Fruit fly (Drosophila melanogaster) whole organism, wandering third instar larva: ENCODE data around the gene CG43362.
A peak's percentile ranks its signal among the peaks of the same experiment; 100 is the strongest.

ENCODE experiments used
- CG32264 ChIP-seq: fragments of 200-800 bp; sonication (Bioruptor generic); optimal IDR thresholded peaks from 2 replicates; lab custom pipeline; 2016; ENCODE audit warnings: missing biosample characterization, missing genetic modification characterization
- CG9705 ChIP-seq: fragments of 200-800 bp; sonication (Bioruptor generic); optimal IDR thresholded peaks from 2 replicates; lab custom pipeline; 2018; ENCODE audit warnings: missing biosample characterization, mild to moderate bottlenecking, missing genetic modification characterization
- CrebA ChIP-seq: fragments of 200-800 bp; sonication (Bioruptor generic); optimal IDR thresholded peaks from 2 replicates; lab custom pipeline; 2016; ENCODE audit warnings: missing biosample characterization, mild to moderate bottlenecking, missing genetic modification characterization, borderline replicate concordance
- Dfd ChIP-seq: fragments of >200 bp; optimal IDR thresholded peaks from 2 replicates; lab custom pipeline; 2017; ENCODE audit warnings: missing biosample characterization, missing genetic modification characterization
- HLH106 ChIP-seq: fragments of 200-800 bp; optimal IDR thresholded peaks from 3 replicates; lab custom pipeline; 2019; ENCODE audit warnings: missing biosample characterization, mild to moderate bottlenecking, missing genetic modification characterization, moderate library complexity
- Hr83 ChIP-seq: fragments of 200-300 bp; sonication (Bioruptor generic); optimal IDR thresholded peaks from 2 replicates; lab custom pipeline; 2016; ENCODE audit warnings: missing biosample characterization, mild to moderate bottlenecking, missing genetic modification characterization, moderate library complexity; ENCODE audit not compliant: poor library complexity, severe bottlenecking
- Jra ChIP-seq: sonication (Bioruptor generic); optimal IDR thresholded peaks from 2 replicates; lab custom pipeline; 2016; ENCODE audit warnings: missing biosample characterization, missing genetic modification characterization
- Myc ChIP-seq: fragments of >200 bp; optimal IDR thresholded peaks from 2 replicates; lab custom pipeline; 2017
- N ChIP-seq: fragments of >200 bp; optimal IDR thresholded peaks from 2 replicates; lab custom pipeline; 2018; ENCODE audit warnings: missing biosample characterization, missing external identifiers, missing genetic modification characterization
- OdsH ChIP-seq: fragments of 200-800 bp; sonication (Bioruptor generic); optimal IDR thresholded peaks from 2 replicates; lab custom pipeline; 2016; ENCODE audit warnings: missing biosample characterization, mild to moderate bottlenecking, missing genetic modification characterization
- br ChIP-seq: fragments of 200-800 bp; sonication (Bioruptor generic); optimal IDR thresholded peaks from 2 replicates; lab custom pipeline; 2016; ENCODE audit warnings: missing biosample characterization, missing genetic modification characterization
- brk ChIP-seq: fragments of 200-800 bp; sonication (Bioruptor generic); optimal IDR thresholded peaks from 2 replicates; lab custom pipeline; 2016; ENCODE audit warnings: missing biosample characterization, mild to moderate bottlenecking, missing genetic modification characterization
- dl ChIP-seq, 2 experiments: fragments of 175-275, 200-275 bp in 1 of 2; fragments of 200-275 bp in 1 of 2; sonication (Bioruptor generic); optimal IDR thresholded peaks; lab custom pipeline; 2018; ENCODE audit warnings: mild to moderate bottlenecking in 2 of 2, missing biosample characterization in 2 of 2, missing genetic modification characterization in 2 of 2, moderate library complexity in 2 of 2; ENCODE audit not compliant: partially characterized antibody in 2 of 2, insufficient read depth in 1 of 2
- dmrt93B ChIP-seq: fragments of 200-800 bp; sonication (Bioruptor generic); optimal IDR thresholded peaks from 2 replicates; lab custom pipeline; 2018; ENCODE audit warnings: missing biosample characterization, mild to moderate bottlenecking, missing genetic modification characterization
- dsf ChIP-seq: sonication (Bioruptor generic); optimal IDR thresholded peaks from 2 replicates; lab custom pipeline; 2016; ENCODE audit warnings: missing biosample characterization, missing genetic modification characterization, borderline replicate concordance
- ey ChIP-seq: fragments of 200-800 bp; sonication (Bioruptor generic); optimal IDR thresholded peaks from 2 replicates; lab custom pipeline; 2016; ENCODE audit warnings: missing biosample characterization, missing genetic modification characterization
- foxo ChIP-seq, 2 experiments: fragments of 200-800 bp; sonication (Bioruptor generic); optimal IDR thresholded peaks; 2 replicates in 1 of 2; 3 replicates in 1 of 2; lab custom pipeline; 2016 to 2017; ENCODE audit warnings: missing biosample characterization in 2 of 2, missing genetic modification characterization in 2 of 2
- fru ChIP-seq: fragments of 200-800 bp; sonication (Bioruptor generic); optimal IDR thresholded peaks from 3 replicates; lab custom pipeline; 2016; ENCODE audit warnings: missing biosample characterization, mild to moderate bottlenecking, missing genetic modification characterization
- h ChIP-seq: fragments of 200-800 bp; sonication (Bioruptor generic); optimal IDR thresholded peaks from 3 replicates; lab custom pipeline; 2016; ENCODE audit warnings: missing biosample characterization, mild to moderate bottlenecking, missing genetic modification characterization
- jim ChIP-seq: fragments of 175-275, 200-325 bp; sonication (Bioruptor generic); optimal IDR thresholded peaks from 2 replicates; lab custom pipeline; 2016; ENCODE audit warnings: missing biosample characterization, mild to moderate bottlenecking, missing genetic modification characterization
- lola ChIP-seq: fragments of >200 bp; optimal IDR thresholded peaks from 2 replicates; lab custom pipeline; 2017; ENCODE audit warnings: missing biosample characterization, missing genetic modification characterization
- pan ChIP-seq: fragments of >200 bp; optimal IDR thresholded peaks from 2 replicates; lab custom pipeline; 2017
- psq ChIP-seq: fragments of 200-800 bp; sonication (Bioruptor generic); optimal IDR thresholded peaks from 3 replicates; lab custom pipeline; 2017; ENCODE audit warnings: missing biosample characterization, mild to moderate bottlenecking, missing genetic modification characterization, moderate library complexity
- rgr ChIP-seq: fragments of 200-800 bp; sonication (Bioruptor generic); optimal IDR thresholded peaks from 3 replicates; lab custom pipeline; 2016; ENCODE audit warnings: missing biosample characterization, mild to moderate bottlenecking, missing genetic modification characterization
- woc ChIP-seq: sonication (Bioruptor generic); optimal IDR thresholded peaks from 2 replicates; lab custom pipeline; 2016; ENCODE audit warnings: missing biosample characterization, mild to moderate bottlenecking, missing genetic modification characterization

The CG43362 gene

DNA sequence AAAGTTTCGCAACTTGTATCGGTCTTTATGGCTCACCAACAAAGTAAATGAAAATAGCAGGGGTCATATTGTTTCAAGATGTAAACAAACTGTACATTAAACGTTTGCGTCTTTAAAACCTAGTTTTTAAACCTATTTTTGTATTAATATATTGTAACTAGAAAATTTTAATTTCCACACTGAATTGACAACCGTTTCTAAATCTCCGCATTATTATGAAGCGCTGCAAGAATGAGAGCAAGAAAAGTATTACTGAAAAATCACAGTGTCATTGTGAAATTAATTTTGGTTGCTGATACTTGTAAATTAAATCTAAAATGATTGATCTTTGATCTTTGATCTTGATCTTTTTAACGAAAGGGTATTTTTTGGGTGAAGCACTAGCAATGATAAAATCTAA, at the start of gene CG43362:
Gene CG43362 (minus strand): TSS at position 101 of the 400 bp plus-strand sequence.
- TF ChIP-seq jim (GFP tag; lab: Kevin White, UChicago) (no peak), rgr (GFP tag; lab: Kevin White, UChicago) (no peak), CrebA (no peak), dl (GFP tag; optimal IDR thresholded peaks at IDR 0.05; lab: Kevin White, UChicago; ENCODE audit: insufficient read depth in 1 of 2, partially characterized antibody in 2 of 2) (no peak)

DNA sequence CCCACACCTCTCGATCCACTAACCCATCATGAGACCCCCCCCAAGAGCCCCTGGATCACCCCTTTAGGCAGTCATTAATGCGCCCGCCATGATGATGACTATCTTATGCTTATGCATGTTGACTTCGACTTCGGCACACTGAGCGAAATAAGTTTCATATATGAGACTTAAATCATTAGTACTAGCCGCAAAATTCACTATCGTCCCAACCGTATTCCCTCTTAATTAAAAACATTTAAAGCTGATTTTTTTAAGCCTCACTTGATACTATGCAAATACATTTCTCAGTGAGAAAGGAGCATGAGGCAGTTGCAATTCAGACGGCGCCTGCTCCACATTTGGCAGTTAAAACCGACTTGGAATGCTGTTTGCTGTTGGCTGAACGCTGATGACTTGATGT, 49.7 kb upstream of the CG43362 start:
- TF ChIP-seq foxo (GFP tag; optimal IDR thresholded peaks at IDR 0.05; lab: Kevin White, UChicago) (peak in 1 of 2 experiments; percentile 40), fru (GFP tag; lab: Kevin White, UChicago) (no peak), br (GFP tag; lab: Kevin White, UChicago) (peak; percentile 20), HLH106 (tag; lab: Kevin White, UChicago) (peak; percentile 14), rgr (GFP tag; lab: Kevin White, UChicago) (no peak)

DNA sequence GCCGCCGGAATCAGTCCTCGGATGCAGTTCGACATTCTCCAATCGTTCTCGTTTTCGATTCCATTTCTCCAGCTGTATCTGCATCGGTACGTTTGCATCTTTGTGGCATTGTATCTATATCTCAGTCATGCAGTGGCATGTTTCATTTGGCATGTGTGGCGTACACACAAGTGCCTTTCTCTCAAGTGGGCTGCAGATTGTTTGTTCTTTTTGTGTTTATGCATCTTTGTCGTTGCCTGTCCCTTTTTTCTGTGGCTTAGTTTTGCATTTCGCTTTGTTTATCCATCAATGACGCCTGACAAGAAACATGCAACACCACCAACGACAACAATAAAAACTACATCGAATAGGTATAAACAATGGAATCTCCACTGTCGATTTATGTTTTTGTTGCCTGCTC, 45.3 kb upstream of the CG43362 start:
- no peak for TF ChIP-seq dmrt93B (GFP tag; lab: Kevin White, UChicago)
- TF ChIP-seq foxo (GFP tag; optimal IDR thresholded peaks at IDR 0.05; lab: Kevin White, UChicago) = no peak
- no peak for TF ChIP-seq woc
- TF ChIP-seq OdsH (GFP tag; lab: Kevin White, UChicago) = no peak
- TF ChIP-seq ey (GFP tag; lab: Kevin White, UChicago) = no peak
- TF ChIP-seq Jra (GFP tag; lab: Kevin White, UChicago) = no peak
- no peak for TF ChIP-seq CG32264
- no peak for TF ChIP-seq psq
- TF ChIP-seq dl (GFP tag; optimal IDR thresholded peaks at IDR 0.05; lab: Kevin White, UChicago; ENCODE audit: insufficient read depth in 1 of 2, partially characterized antibody in 2 of 2) = no peak
- no peak for TF ChIP-seq CG9705 (GFP tag; lab: Kevin White, UChicago)
- TF ChIP-seq, all 38 proteins: peak for 0

DNA sequence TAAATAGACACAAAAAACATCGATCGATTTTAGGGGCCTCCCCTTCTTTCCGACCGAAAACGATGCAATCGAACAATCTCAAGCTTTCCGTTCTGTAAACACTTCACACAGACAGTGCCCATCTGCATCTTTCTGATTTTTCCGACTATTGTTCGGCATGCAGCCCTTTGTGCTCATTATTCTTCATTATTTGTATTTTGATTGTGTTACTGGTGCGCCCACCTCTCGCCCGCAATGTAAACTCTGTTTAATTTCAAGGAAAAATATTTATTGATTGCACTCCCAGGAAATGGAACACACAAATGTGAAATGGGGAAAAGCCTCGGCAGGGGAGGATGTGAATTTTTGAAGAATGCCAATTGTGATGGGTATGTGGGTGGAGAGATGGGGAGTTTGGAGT, 44.4 kb upstream of the CG43362 start:
- TF ChIP-seq h (GFP tag; lab: Kevin White, UChicago) (no peak), lola (GFP tag; lab: Kevin White, UChicago) (no peak), ey (GFP tag; lab: Kevin White, UChicago) (no peak), Hr83 (GFP tag; lab: Kevin White, UChicago) (no peak), dsf (GFP tag; lab: Kevin White, UChicago) (no peak)

DNA sequence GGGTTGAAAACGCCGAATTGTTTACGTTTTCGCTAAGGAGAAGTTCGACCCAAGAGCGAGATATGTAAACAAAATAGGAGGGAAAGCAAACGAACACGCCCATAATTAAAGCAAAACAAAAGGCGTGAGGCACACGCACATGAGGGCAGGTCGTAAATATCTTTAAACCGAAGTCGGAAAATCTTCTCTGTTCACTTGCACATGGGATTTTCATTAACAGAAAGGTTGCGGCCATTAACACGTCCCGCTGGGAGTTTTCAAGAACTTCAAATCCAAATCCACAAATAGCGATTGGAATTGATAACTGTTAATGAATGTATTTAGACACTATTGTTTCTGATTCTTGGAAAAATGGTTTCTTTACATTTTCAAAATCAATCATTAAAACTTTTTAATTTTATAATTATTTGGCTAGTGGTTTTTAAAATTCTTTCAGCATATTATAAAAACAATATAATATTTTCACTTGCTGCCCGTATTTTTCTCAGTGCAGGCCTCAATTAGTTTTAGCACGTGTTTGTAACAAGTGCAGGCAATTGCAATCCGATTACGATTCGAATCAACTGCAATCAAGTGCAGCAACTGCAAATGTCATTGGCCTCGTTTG, 42.7 kb upstream of the CG43362 start:
- TF ChIP-seq h (GFP tag; lab: Kevin White, UChicago) = no peak
- TF ChIP-seq fru (GFP tag; lab: Kevin White, UChicago) = no peak
- TF ChIP-seq rgr (GFP tag; lab: Kevin White, UChicago) = no peak
- TF ChIP-seq Myc (lab: Kevin White, UChicago) = no peak

DNA sequence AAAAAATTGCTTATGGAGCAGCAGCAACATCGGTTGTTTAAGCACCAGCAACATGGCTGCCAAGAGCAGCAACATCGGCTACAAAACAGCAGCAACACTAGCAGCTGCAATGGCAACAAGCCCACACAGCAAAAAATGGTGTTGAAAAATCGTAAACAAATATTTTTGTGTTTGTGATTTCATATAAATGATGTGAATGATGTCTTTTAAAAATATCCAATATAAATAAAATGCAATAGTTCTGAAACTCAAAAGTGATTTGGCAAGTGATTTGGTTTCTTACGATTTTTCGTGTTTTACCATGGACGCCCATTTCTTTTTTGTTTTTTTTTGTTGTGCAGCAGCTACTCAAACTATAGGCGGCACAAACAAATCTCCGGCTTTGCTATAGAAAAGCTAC, 40.4 kb upstream of the CG43362 start:
- no peak for TF ChIP-seq br (GFP tag; lab: Kevin White, UChicago)
- no peak for TF ChIP-seq h (GFP tag; lab: Kevin White, UChicago)
- TF ChIP-seq pan (lab: Kevin White, UChicago) = no peak
- no peak for TF ChIP-seq dl (GFP tag; optimal IDR thresholded peaks at IDR 0.05; lab: Kevin White, UChicago; ENCODE audit: insufficient read depth in 1 of 2, partially characterized antibody in 2 of 2)
- TF ChIP-seq Dfd (GFP tag; lab: Kevin White, UChicago) = no peak
- TF ChIP-seq N (GFP tag; lab: Kevin White, UChicago) = no peak

DNA sequence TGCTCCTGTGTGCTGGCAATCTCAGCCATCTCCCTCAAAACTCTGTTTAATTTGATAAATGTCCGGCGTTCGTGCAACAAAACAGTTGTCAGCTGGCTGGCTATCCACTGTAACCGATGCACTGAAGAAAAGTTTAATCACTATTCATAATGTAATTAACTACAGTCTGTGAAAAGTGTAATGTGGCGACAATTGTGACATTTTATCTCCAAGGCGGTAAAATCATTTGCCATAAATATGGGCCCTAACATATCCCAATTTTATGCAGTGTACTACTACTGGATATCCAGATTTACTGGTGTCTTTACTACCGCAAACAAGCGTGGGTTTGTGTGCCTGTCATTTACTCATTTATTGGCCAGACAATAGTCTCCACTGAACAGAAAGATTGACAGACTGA, 37.5 kb upstream of the CG43362 start:
- peak in 1 of 2 experiments; percentile 35 for TF ChIP-seq foxo (GFP tag; optimal IDR thresholded peaks at IDR 0.05; lab: Kevin White, UChicago)
- peak; percentile 2 for TF ChIP-seq br (GFP tag; lab: Kevin White, UChicago)
- no peak for TF ChIP-seq brk (GFP tag; lab: Kevin White, UChicago)
- peak; percentile 30 for TF ChIP-seq fru (GFP tag; lab: Kevin White, UChicago)
- peak; percentile 13 for TF ChIP-seq ey (GFP tag; lab: Kevin White, UChicago)
- no peak for TF ChIP-seq pan (lab: Kevin White, UChicago)
- peak; percentile 11 for TF ChIP-seq rgr (GFP tag; lab: Kevin White, UChicago)
